Worm (Caenorhabditis elegans) whole organism, L1 larva: ENCODE data around the gene scpl-4.

Experiments used
- fkh-10 ChIP-seq: sonication (generic microtip); optimal IDR thresholded peaks from 2 replicates; lab custom pipeline; 2017; ENCODE audit warnings: missing biosample characterization, missing genetic modification reagents, missing genetic modification characterization
- ztf-11 ChIP-seq, 2 experiments: sonication (generic microtip); optimal IDR thresholded peaks; 2 replicates each; lab custom pipeline; 2016 to 2017; ENCODE audit warnings: missing genetic modification characterization in 2 of 2, missing biosample characterization in 1 of 2, missing compliant biosample characterization in 1 of 2

- TF ChIP-seq ztf-11 (tag; optimal IDR thresholded peaks at IDR 0.05; lab: Kevin White, UChicago) (no peak), fkh-10 (GFP tag; lab: Kevin White, UChicago) (no peak)
Measured at ce11 chrV:10555239-10555638, 43.7 kb upstream of the scpl-4 start, which contains the start of gene F32G8.3.
